Worm (Caenorhabditis elegans) whole organism, L2 larva: ENCODE data around the gene nucl-1.
A peak's percentile ranks its signal among the peaks of the same experiment; 100 is the strongest.

Experiments used
- ZK546.5 ChIP-seq: sonication (generic microtip); optimal IDR thresholded peaks from 2 replicates; lab custom pipeline; 2017; ENCODE audit warnings: missing biosample characterization, missing genetic modification characterization
- ceh-82 ChIP-seq: fragments of 150-350 bp; optimal IDR thresholded peaks from 2 replicates; lab custom pipeline; 2014; ENCODE audit warnings: missing biosample characterization, missing genetic modification characterization
- dmd-4 ChIP-seq: sonication (generic microtip); optimal IDR thresholded peaks from 2 replicates; lab custom pipeline; 2017; ENCODE audit warnings: missing biosample characterization, missing genetic modification characterization
- skn-1 ChIP-seq: sonication (generic microtip); optimal IDR thresholded peaks from 2 replicates; lab custom pipeline; 2017; ENCODE audit warnings: missing biosample characterization, missing genetic modification characterization
- snpc-4 ChIP-seq: fragments of 150-350 bp; optimal IDR thresholded peaks from 2 replicates; lab custom pipeline; 2014; ENCODE audit warnings: missing biosample characterization, missing genetic modification characterization
- unc-39 ChIP-seq: fragments of 150-350 bp; optimal IDR thresholded peaks from 2 replicates; lab custom pipeline; 2014; ENCODE audit warnings: missing biosample characterization, missing genetic modification characterization
- unc-55 ChIP-seq: fragments of 150-350 bp; sonication (generic microtip); optimal IDR thresholded peaks from 3 replicates; lab custom pipeline; 2014; ENCODE audit warnings: missing biosample characterization, missing genetic modification reagents, missing genetic modification characterization
- unc-62 ChIP-seq: fragments of 150-350 bp; optimal IDR thresholded peaks from 2 replicates; lab custom pipeline; 2014; ENCODE audit warnings: missing biosample characterization, missing genetic modification reagents, missing genetic modification characterization

ce11 chrIV:8289580-8290323 is 422 bp upstream of the nucl-1 start, which contains the start of gene daf-31:
- TF ChIP-seq skn-1 (tag; lab: Kevin White, UChicago) (no peak), unc-55 (GFP tag; lab: Kevin White, UChicago) (peak; percentile 76), dmd-4 (no peak), unc-39 (tag; lab: Kevin White, UChicago) (no peak), snpc-4 (tag; lab: Kevin White, UChicago) (no peak), ZK546.5 (tag; lab: Kevin White, UChicago) (no peak), unc-62 (GFP tag; lab: Kevin White, UChicago) (no peak), ceh-82 (tag; lab: Kevin White, UChicago) (no peak)
